Fruit fly (Drosophila melanogaster): ENCODE data around the gene pico.

- TF ChIP-seq CG8478 (optimal IDR thresholded peaks at IDR 0.05) (no peak), CTCF (optimal IDR thresholded peaks at IDR 0.05) (no peak)
Observed at dm6 chrX:19784875-19785274, 67.0 kb downstream of the pico start.

Measured in S2 (cell line).